Fruit fly (Drosophila melanogaster) whole organism, embryonic: ENCODE results near the gene Muc26B.

Experiments
- B-H1 ChIP-seq: fragments of 200-800 bp; sonication (Bioruptor generic); IDR thresholded peaks from 3 replicates; pipeline ENCODE4 v1.3.6; 2022; ENCODE audit warnings: missing biosample characterization, missing genetic modification characterization
- CG10959 ChIP-seq: fragments of 200-800 bp; sonication (Bioruptor generic); IDR thresholded peaks from 2 replicates; pipeline ENCODE4 v1.3.6; 2022; ENCODE audit warnings: missing biosample characterization, missing genetic modification characterization
- CG11560 ChIP-seq: fragments of 200-800 bp; sonication (Bioruptor generic); IDR thresholded peaks from 3 replicates; pipeline ENCODE4 v1.3.6; 2022; ENCODE audit warnings: missing biosample characterization, missing genetic modification characterization
- CG1603 ChIP-seq: fragments of 200-800 bp; sonication (Bioruptor generic); optimal IDR thresholded peaks from 2 replicates; lab custom pipeline; 2019; ENCODE audit warnings: missing biosample characterization, mild to moderate bottlenecking, missing genetic modification characterization, moderate library complexity
- CG16863 ChIP-seq: fragments of 200-800 bp; sonication (Bioruptor generic); optimal IDR thresholded peaks from 3 replicates; lab custom pipeline; 2016; ENCODE audit warnings: missing biosample characterization, missing genetic modification characterization
- CG17328 ChIP-seq: fragments of 200-800 bp; sonication (Bioruptor generic); IDR thresholded peaks from 2 replicates; pipeline ENCODE4 v1.3.6; 2022; ENCODE audit warnings: missing biosample characterization, missing genetic modification characterization
- CG17612 ChIP-seq: fragments of 200-800 bp; sonication (Bioruptor generic); IDR thresholded peaks from 2 replicates; pipeline ENCODE4 v1.3.6; 2022; ENCODE audit warnings: missing biosample characterization, missing genetic modification characterization
- CG2889 ChIP-seq: fragments of 200-800 bp; sonication (Bioruptor generic); IDR thresholded peaks from 3 replicates; pipeline ENCODE4 v1.3.6; 2022; ENCODE audit warnings: missing biosample characterization, missing genetic modification characterization
- CG32772 ChIP-seq: fragments of 200-800 bp; sonication (Bioruptor generic); IDR thresholded peaks from 2 replicates; pipeline ENCODE4 v1.3.6; 2022; ENCODE audit warnings: missing biosample characterization, missing genetic modification characterization
- CG34224 ChIP-seq: fragments of 200-800 bp; sonication (Bioruptor generic); IDR thresholded peaks from 3 replicates; pipeline ENCODE4 v1.3.6; 2022; ENCODE audit warnings: missing biosample characterization, missing genetic modification characterization; ENCODE audit not compliant: partially characterized antibody
- CG6813 ChIP-seq: fragments of 200-800 bp; sonication (Bioruptor generic); optimal IDR thresholded peaks from 2 replicates; lab custom pipeline; 2017; ENCODE audit warnings: missing biosample characterization, missing genetic modification characterization, mild to moderate bottlenecking, moderate library complexity, missing genetic modification reagents
- CG8281 ChIP-seq: fragments of 200-800 bp; sonication (Bioruptor generic); optimal IDR thresholded peaks from 2 replicates; lab custom pipeline; 2018; ENCODE audit warnings: missing biosample characterization, mild to moderate bottlenecking, missing genetic modification characterization, moderate library complexity
- CHES-1-like ChIP-seq: fragments of 200-800 bp; sonication (Bioruptor generic); optimal IDR thresholded peaks from 2 replicates; lab custom pipeline; 2016; ENCODE audit warnings: missing biosample characterization, missing genetic modification characterization
- CTCF ChIP-seq: fragments of 200-800 bp; sonication (Bioruptor generic); optimal IDR thresholded peaks from 2 replicates; lab custom pipeline; 2017; ENCODE audit warnings: missing biosample characterization, mild to moderate bottlenecking, missing genetic modification characterization, moderate library complexity
- D19B ChIP-seq: fragments of 200-800 bp; sonication (Bioruptor generic); optimal IDR thresholded peaks from 2 replicates; lab custom pipeline; 2017; ENCODE audit warnings: missing biosample characterization, mild to moderate bottlenecking, missing genetic modification characterization
- Dref ChIP-seq: fragments of 200-800 bp; sonication (Bioruptor generic); IDR thresholded peaks from 2 replicates; pipeline ENCODE4 v1.3.6; 2022; ENCODE audit warnings: missing biosample characterization, missing genetic modification characterization
- Ets65A ChIP-seq: fragments of 200-800 bp; sonication (Bioruptor generic); peaks from one replicate; lab custom pipeline; 2016; ENCODE audit warnings: missing biosample characterization, missing genetic modification characterization
- H2.0 ChIP-seq: fragments of 200-800 bp; sonication (Bioruptor generic); IDR thresholded peaks from 2 replicates; pipeline ENCODE4 v1.3.6; 2022; ENCODE audit warnings: missing biosample characterization, missing genetic modification characterization
- HLHmδ ChIP-seq: fragments of 200-800 bp; sonication (Bioruptor generic); optimal IDR thresholded peaks from 2 replicates; lab custom pipeline; 2018; ENCODE audit warnings: missing biosample characterization, mild to moderate bottlenecking, missing genetic modification characterization, moderate library complexity
- Hmx ChIP-seq: fragments of 200-800 bp; sonication (Bioruptor generic); optimal IDR thresholded peaks from 2 replicates; lab custom pipeline; 2016; ENCODE audit warnings: missing biosample characterization, missing genetic modification characterization
- Lhr ChIP-seq: fragments of 200-800 bp; sonication (Bioruptor generic); optimal IDR thresholded peaks from 3 replicates; lab custom pipeline; 2017; ENCODE audit warnings: mild to moderate bottlenecking, missing biosample characterization, missing genetic modification reagents, missing genetic modification characterization
- Lpt ChIP-seq: fragments of >200 bp; optimal IDR thresholded peaks from 2 replicates; lab custom pipeline; 2018; ENCODE audit warnings: missing biosample characterization, missing genetic modification characterization
- NK7.1 ChIP-seq: fragments of 200-800 bp; sonication (Bioruptor generic); optimal IDR thresholded peaks from 3 replicates; lab custom pipeline; 2016; ENCODE audit warnings: missing biosample characterization, missing genetic modification characterization
- Nf-YA ChIP-seq: fragments of 200-800 bp; sonication (Bioruptor generic); IDR thresholded peaks from 2 replicates; pipeline ENCODE4 v1.3.6; 2022; ENCODE audit warnings: missing biosample characterization, missing genetic modification characterization
- abd-A ChIP-seq: fragments of 200-800 bp; sonication (Bioruptor generic); optimal IDR thresholded peaks from 3 replicates; lab custom pipeline; 2019; ENCODE audit warnings: missing biosample characterization, mild to moderate bottlenecking, missing genetic modification characterization, moderate library complexity
- bigmax ChIP-seq: fragments of 200-800 bp; sonication (Bioruptor generic); optimal IDR thresholded peaks from 2 replicates; lab custom pipeline; 2018; ENCODE audit warnings: missing biosample characterization, mild to moderate bottlenecking, missing genetic modification characterization
- chinmo ChIP-seq: fragments of 200-800 bp; sonication (Bioruptor generic); IDR thresholded peaks from 4 replicates; pipeline ENCODE4 v1.3.6; 2022; ENCODE audit warnings: missing biosample characterization, missing genetic modification characterization; ENCODE audit not compliant: partially characterized antibody
- dmrt11E ChIP-seq: fragments of 200-800 bp; sonication (Bioruptor generic); optimal IDR thresholded peaks from 3 replicates; lab custom pipeline; 2018; ENCODE audit warnings: missing biosample characterization, mild to moderate bottlenecking, missing genetic modification characterization, moderate library complexity
- lov ChIP-seq, 2 experiments: fragments of 200-800 bp in 1 of 2; fragments of >200 bp in 1 of 2; sonication (Bioruptor generic) in 1 of 2; IDR thresholded peaks in 1 of 2; optimal IDR thresholded peaks in 1 of 2; 2 replicates in 1 of 2; 3 replicates in 1 of 2; pipeline versions ENCODE4 v1.3.6 to Lab custom; 2017 to 2022; ENCODE audit warnings: missing biosample characterization in 1 of 2, missing genetic modification characterization in 1 of 2
- nerfin-1 ChIP-seq: fragments of 200-800 bp; sonication (Bioruptor generic); optimal IDR thresholded peaks from 3 replicates; lab custom pipeline; 2019; ENCODE audit warnings: missing biosample characterization, mild to moderate bottlenecking, missing genetic modification characterization, moderate library complexity
- pnt ChIP-seq: fragments of 200-800 bp; sonication (Bioruptor generic); optimal IDR thresholded peaks from 3 replicates; lab custom pipeline; 2016; ENCODE audit warnings: missing biosample characterization, missing genetic modification characterization
- row ChIP-seq: fragments of 200-800 bp; sonication (Bioruptor generic); IDR thresholded peaks from 3 replicates; pipeline ENCODE4 v1.3.6; 2022; ENCODE audit warnings: missing biosample characterization, missing genetic modification characterization
- run ChIP-seq: fragments of 200-800 bp; sonication (Bioruptor generic); optimal IDR thresholded peaks from 3 replicates; lab custom pipeline; 2018; ENCODE audit warnings: missing biosample characterization, mild to moderate bottlenecking, missing genetic modification characterization
- sd ChIP-seq: fragments of 200-800 bp; sonication (Bioruptor generic); optimal IDR thresholded peaks from 3 replicates; lab custom pipeline; 2018; ENCODE audit warnings: missing biosample characterization, mild to moderate bottlenecking, missing genetic modification characterization, moderate library complexity
- sens ChIP-seq: fragments of 200-800 bp; sonication (Bioruptor generic); peaks from one replicate; lab custom pipeline; 2016; ENCODE audit warnings: missing biosample characterization, missing genetic modification characterization
- sima ChIP-seq: fragments of 200-800 bp; sonication (Bioruptor generic); optimal IDR thresholded peaks from 2 replicates; lab custom pipeline; 2016; ENCODE audit warnings: missing biosample characterization, missing genetic modification characterization
- so ChIP-seq: fragments of 200-800 bp; sonication (Bioruptor generic); IDR thresholded peaks from 3 replicates; pipeline ENCODE4 v1.3.6; 2022; ENCODE audit warnings: missing biosample characterization, missing genetic modification characterization
- vnd ChIP-seq: fragments of 200-800 bp; sonication (Bioruptor generic); IDR thresholded peaks from 3 replicates; pipeline ENCODE4 v1.3.6; 2022; ENCODE audit warnings: missing biosample characterization, missing genetic modification characterization; ENCODE audit not compliant: partially characterized antibody
- vvl ChIP-seq: fragments of 200-800 bp; sonication (Bioruptor generic); IDR thresholded peaks from 2 replicates; pipeline ENCODE4 v1.3.6; 2022; ENCODE audit warnings: missing biosample characterization, missing genetic modification characterization

Muc26B gene

dm6 chr2L:6171166-6171565 is 19.4 kb downstream of the Muc26B start (continued):
- no peak for TF ChIP-seq H2.0 (GFP tag; lab: Robert Waterston, UW)
- peak; percentile 43 for TF ChIP-seq sens (GFP tag; lab: Kevin White, UChicago)
- no peak for TF ChIP-seq NK7.1 (GFP tag; lab: Kevin White, UChicago)
- TF ChIP-seq Hmx (GFP tag; lab: Kevin White, UChicago): no peak
- no peak for TF ChIP-seq CG11560
- no peak for TF ChIP-seq dmrt11E (tag; lab: Kevin White, UChicago)
- TF ChIP-seq sima (GFP tag; lab: Kevin White, UChicago): no peak
- no peak for TF ChIP-seq bigmax (GFP tag; lab: Kevin White, UChicago)
- no peak for TF ChIP-seq CG16863 (GFP tag; lab: Kevin White, UChicago)
- no peak for TF ChIP-seq vnd
- no peak for TF ChIP-seq CG34224
- no peak for TF ChIP-seq CHES-1-like (GFP tag; lab: Kevin White, UChicago)
- no peak for TF ChIP-seq CG2889 (GFP tag; lab: Robert Waterston, UW)
- TF ChIP-seq CG10959 (GFP tag; lab: Robert Waterston, UW): no peak
- TF ChIP-seq so: no peak
- no peak for TF ChIP-seq CG17612 (GFP tag; lab: Robert Waterston, UW)
- TF ChIP-seq Lhr (GFP tag; lab: Kevin White, UChicago): no peak
- TF ChIP-seq lov (optimal IDR thresholded peaks at IDR 0.05; lab: Kevin White, UChicago): no peak
- no peak for TF ChIP-seq lov (GFP tag; IDR thresholded peaks at IDR 0.05; lab: Robert Waterston, UW)
- no peak for TF ChIP-seq chinmo (GFP tag; lab: Robert Waterston, UW)
- TF ChIP-seq run (tag; lab: Kevin White, UChicago): no peak
- no peak for TF ChIP-seq CG6813 (GFP tag; lab: Kevin White, UChicago)
- TF ChIP-seq pnt: no peak
- TF ChIP-seq row (GFP tag; lab: Robert Waterston, UW): peak; percentile 46; the same call in 2 of the 3 replicates
- no peak for TF ChIP-seq nerfin-1
- TF ChIP-seq CG1603 (tag; lab: Kevin White, UChicago): peak; percentile 15
- peak; percentile 72 for TF ChIP-seq Ets65A (GFP tag; lab: Kevin White, UChicago)
- no peak for TF ChIP-seq HLHmδ (GFP tag; lab: Kevin White, UChicago)
- TF ChIP-seq B-H1 (GFP tag; lab: Robert Waterston, UW): no peak
- TF ChIP-seq CG32772 (GFP tag; lab: Robert Waterston, UW): 0 out of 2 replicates have a peak, but pooled peaks have one; percentile 9
- TF ChIP-seq sd (tag; lab: Kevin White, UChicago): no peak
- TF ChIP-seq D19B (GFP tag; lab: Kevin White, UChicago): no peak
- no peak for TF ChIP-seq Lpt (GFP tag; lab: Kevin White, UChicago)
- TF ChIP-seq Nf-YA: no peak

dm6 chr2L:6172996-6173395 is 21.2 kb downstream of the Muc26B start:
- TF ChIP-seq CG17328 (GFP tag; lab: Robert Waterston, UW): no peak
- peak; percentile 83 for TF ChIP-seq CTCF (GFP tag; lab: Kevin White, UChicago)

dm6 chr2L:6176408-6176807 is 24.6 kb downstream of the Muc26B start:
- peak; percentile 65 for TF ChIP-seq abd-A (tag; lab: Kevin White, UChicago)
- TF ChIP-seq Ets65A (GFP tag; lab: Kevin White, UChicago): peak; percentile 68
- peak; percentile 96 for TF ChIP-seq CG8281 (tag; lab: Kevin White, UChicago)
- no peak for TF ChIP-seq Dref (GFP tag; lab: Robert Waterston, UW)
- TF ChIP-seq vvl: peak; percentile 55
- TF ChIP-seq, all 482 proteins: peak for 4
